Worm (Caenorhabditis elegans): ENCODE data around the gene col-92.

The col-92 gene

DNA sequence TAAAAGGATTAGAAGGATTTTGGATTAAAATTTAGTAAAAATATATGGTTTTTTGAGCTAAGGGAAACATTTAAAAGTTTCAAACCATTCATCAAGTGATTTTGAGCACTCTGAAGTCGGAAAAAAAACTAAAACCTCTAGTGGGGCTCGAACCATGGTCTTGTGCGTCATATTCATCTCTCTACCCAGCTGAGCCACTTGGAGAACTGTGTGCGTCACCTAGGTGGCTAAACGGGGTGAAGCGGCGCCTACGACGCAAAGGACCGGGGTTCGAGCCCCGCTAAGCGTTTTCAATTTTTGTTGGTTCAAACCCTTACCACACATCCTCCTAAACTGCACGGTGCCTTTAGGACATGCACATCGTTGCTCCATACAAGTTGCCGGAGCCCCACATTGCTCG lies 22.7 kb downstream of the col-92 start:
- TF ChIP-seq R02D3.7 (tag; optimal IDR thresholded peaks at IDR 0.05) = no peak

DNA sequence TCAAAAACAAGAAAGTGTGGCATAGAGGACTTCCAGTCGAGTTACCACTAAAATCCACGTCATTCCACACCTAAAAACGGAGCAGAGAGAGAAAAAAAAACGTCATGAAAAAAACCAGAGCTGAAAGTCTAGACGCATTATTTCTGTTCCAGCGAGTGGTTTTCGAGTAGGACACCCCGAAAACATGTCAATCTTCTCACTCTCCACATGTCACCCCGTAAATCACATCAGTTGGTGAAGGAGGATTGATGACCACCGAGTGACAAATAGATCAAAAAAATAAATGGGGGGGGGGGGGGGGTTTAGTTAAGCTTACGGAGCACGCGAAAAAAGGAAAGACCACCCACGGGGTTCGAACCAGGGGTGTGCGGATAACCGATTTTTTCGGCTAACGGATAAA lies 25.3 kb downstream of the col-92 start:
- no peak for TF ChIP-seq unc-55 (GFP tag; optimal IDR thresholded peaks at IDR 0.05)
- TF ChIP-seq peb-1 (tag; optimal IDR thresholded peaks at IDR 0.05) = no peak
- TF ChIP-seq elt-3 (tag; optimal IDR thresholded peaks at IDR 0.05) = no peak
- TF ChIP-seq ceh-16 (tag; optimal IDR thresholded peaks at IDR 0.05) = no peak
- no peak for TF ChIP-seq egl-27 (tag; optimal IDR thresholded peaks at IDR 0.05)
- TF ChIP-seq ztf-11 (tag; optimal IDR thresholded peaks at IDR 0.05) = no peak
- no peak for TF ChIP-seq ztf-4 (tag; optimal IDR thresholded peaks at IDR 0.05)
- TF ChIP-seq gmeb-1 (tag; optimal IDR thresholded peaks at IDR 0.05) = no peak
- no peak for TF ChIP-seq C34F6.9 (tag; optimal IDR thresholded peaks at IDR 0.05)
- no peak for TF ChIP-seq aly-2 (tag; optimal IDR thresholded peaks at IDR 0.05)
- no peak for TF ChIP-seq F13H6.1 (tag; optimal IDR thresholded peaks at IDR 0.05)
- no peak for TF ChIP-seq sem-4 (tag; optimal IDR thresholded peaks at IDR 0.05)
- TF ChIP-seq nhr-23 (tag; optimal IDR thresholded peaks at IDR 0.05) = no peak
- no peak for TF ChIP-seq nhr-6 (tag; optimal IDR thresholded peaks at IDR 0.05)
- no peak for TF ChIP-seq elt-1 (tag; optimal IDR thresholded peaks at IDR 0.05)
- no peak for TF ChIP-seq lin-13 (GFP tag; optimal IDR thresholded peaks at IDR 0.05)
- no peak for TF ChIP-seq skn-1 (tag; optimal IDR thresholded peaks at IDR 0.05)
- no peak for TF ChIP-seq nhr-11 (tag; optimal IDR thresholded peaks at IDR 0.05)
- no peak for TF ChIP-seq zag-1 (tag; optimal IDR thresholded peaks at IDR 0.05)

DNA sequence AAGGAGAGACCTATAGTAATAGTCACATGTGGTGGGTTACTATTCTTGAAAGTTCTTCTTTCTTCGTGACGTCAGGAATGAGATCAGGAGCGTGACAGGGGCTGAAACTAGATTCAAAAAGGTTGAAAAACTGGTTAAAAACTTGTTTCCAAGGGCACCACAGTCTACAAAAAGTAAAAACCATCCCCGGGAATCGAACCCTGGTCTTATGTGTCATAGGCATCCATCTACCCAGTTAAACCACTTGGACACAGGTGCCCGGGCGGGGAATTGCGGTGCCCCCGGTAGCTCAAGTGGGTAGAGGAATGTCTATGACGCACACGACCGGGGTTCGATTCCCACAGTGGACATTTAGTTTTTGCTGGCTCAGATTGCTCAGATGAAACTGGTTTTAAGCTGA lies 25.8 kb downstream of the col-92 start:
- TF ChIP-seq nhr-6 (tag; optimal IDR thresholded peaks at IDR 0.05) (no peak), peb-1 (tag; optimal IDR thresholded peaks at IDR 0.05) (no peak)

- TF ChIP-seq ceh-82 (tag; optimal IDR thresholded peaks at IDR 0.05) (no peak), nhr-129 (tag; optimal IDR thresholded peaks at IDR 0.05) (no peak), elt-3 (tag; optimal IDR thresholded peaks at IDR 0.05) (no peak), sma-3 (GFP tag; optimal IDR thresholded peaks at IDR 0.05) (no peak), nhr-237 (tag; optimal IDR thresholded peaks at IDR 0.05) (no peak), lin-39 (tag; optimal IDR thresholded peaks at IDR 0.05) (no peak), mab-5 (tag; optimal IDR thresholded peaks at IDR 0.05) (no peak), lin-13 (GFP tag; optimal IDR thresholded peaks at IDR 0.05) (no peak), skn-1 (tag; optimal IDR thresholded peaks at IDR 0.05) (no peak), nhr-10 (tag; optimal IDR thresholded peaks at IDR 0.05) (no peak), blmp-1 (tag; optimal IDR thresholded peaks at IDR 0.05; ENCODE audit: insufficient read depth) (no peak), Y55F3AM.14 (GFP tag; optimal IDR thresholded peaks at IDR 0.05) (no peak), R02D3.7 (tag; optimal IDR thresholded peaks at IDR 0.05) (no peak), nhr-23 (tag; optimal IDR thresholded peaks at IDR 0.05) (no peak), sem-4 (tag; optimal IDR thresholded peaks at IDR 0.05) (no peak), egl-27 (tag; optimal IDR thresholded peaks at IDR 0.05) (no peak), elt-1 (tag; optimal IDR thresholded peaks at IDR 0.05) (no peak), lsy-2 (tag; optimal IDR thresholded peaks at IDR 0.05) (no peak), mdl-1 (tag; optimal IDR thresholded peaks at IDR 0.05) (no peak), alr-1 (tag; optimal IDR thresholded peaks at IDR 0.05) (no peak)
Measured at ce11 chrIII:10953160-10953559, 29.9 kb downstream of the col-92 start, which contains the start of gene zig-5. Gene zig-5, minus strand, starts transcription at chrIII:10953508.

ce11 chrIII:10951713-10952112 lies 31.3 kb downstream of the col-92 start:
- TF ChIP-seq egl-27 (tag; optimal IDR thresholded peaks at IDR 0.05) (no peak), zag-1 (tag; optimal IDR thresholded peaks at IDR 0.05) (no peak), dmd-4 (tag; optimal IDR thresholded peaks at IDR 0.05) (no peak), nhr-6 (tag; optimal IDR thresholded peaks at IDR 0.05) (no peak), lin-39 (tag; optimal IDR thresholded peaks at IDR 0.05) (no peak), blmp-1 (tag; optimal IDR thresholded peaks at IDR 0.05; ENCODE audit: insufficient read depth) (no peak)

ce11 chrIII:10947155-10947554 lies 35.9 kb downstream of the col-92 start, which contains the start of gene strd-1:
Gene strd-1, plus strand, starts transcription at chrIII:10947455.
- TF ChIP-seq unc-39 (tag; optimal IDR thresholded peaks at IDR 0.05) (no peak), nhr-129 (tag; optimal IDR thresholded peaks at IDR 0.05) (no peak), sma-9 (GFP tag; optimal IDR thresholded peaks at IDR 0.05) (no peak), sma-9 (tag; optimal IDR thresholded peaks at IDR 0.05) (no peak), nhr-23 (tag; optimal IDR thresholded peaks at IDR 0.05) (no peak)
